Worm (Caenorhabditis elegans): Measurements from ENCODE around the gene gpx-5.
A peak's percentile ranks its signal among the peaks of the same experiment; 100 is the strongest.

ce11 chrX:9556038-9556437 lies 28.4 kb upstream of the gpx-5 start:
- no peak for TF ChIP-seq mdl-1 (tag; optimal IDR thresholded peaks at IDR 0.05)
- no peak for TF ChIP-seq sptf-1 (tag; optimal IDR thresholded peaks at IDR 0.05)
- TF ChIP-seq lin-35 (GFP tag; optimal IDR thresholded peaks at IDR 0.05) = no peak
- TF ChIP-seq mep-1 (tag; optimal IDR thresholded peaks at IDR 0.05) = no peak
- TF ChIP-seq efl-1 (optimal IDR thresholded peaks at IDR 0.05) = no peak
- peak in 1 of 2 experiments; percentile 73 for TF ChIP-seq efl-1 (GFP tag; optimal IDR thresholded peaks at IDR 0.05 in 1 of 2)
- no peak for TF ChIP-seq nhr-11 (tag; optimal IDR thresholded peaks at IDR 0.05)
- TF ChIP-seq nhr-85 (tag) = peak; percentile 51
- no peak for TF ChIP-seq nhr-76 (tag; optimal IDR thresholded peaks at IDR 0.05)
- no peak for TF ChIP-seq pag-3 (tag; optimal IDR thresholded peaks at IDR 0.05; ENCODE audit: borderline replicate concordance, insufficient read depth)
- no peak for TF ChIP-seq ztf-4 (tag; optimal IDR thresholded peaks at IDR 0.05)
- no peak for TF ChIP-seq unc-62 (GFP tag; optimal IDR thresholded peaks at IDR 0.05)
- TF ChIP-seq unc-130 (tag; optimal IDR thresholded peaks at IDR 0.05) = no peak
